Worm (Caenorhabditis elegans) whole organism, late embryonic: ENCODE results near the gene C33F10.11.
A peak's percentile ranks its signal among the peaks of the same experiment; 100 is the strongest.

Source experiments
- C08G9.2 ChIP-seq: sonication (generic microtip); optimal IDR thresholded peaks from 2 replicates; lab custom pipeline; 2016; ENCODE audit warnings: mild to moderate bottlenecking, missing genetic modification characterization, moderate library complexity, missing compliant biosample characterization
- C38D4.7 ChIP-seq: fragments of 200-800 bp; sonication (Bioruptor generic); optimal IDR thresholded peaks from 2 replicates; lab custom pipeline; 2018; ENCODE audit warnings: mild to moderate bottlenecking, missing genetic modification characterization, moderate library complexity, missing compliant biosample characterization
- K02D7.2 ChIP-seq: sonication (generic microtip); optimal IDR thresholded peaks from 2 replicates; lab custom pipeline; 2017; ENCODE audit warnings: mild to moderate bottlenecking, missing genetic modification characterization, missing compliant biosample characterization
- Y22D7AL.16 ChIP-seq: sonication (generic microtip); optimal IDR thresholded peaks from 2 replicates; lab custom pipeline; 2016; ENCODE audit warnings: missing genetic modification characterization, missing compliant biosample characterization
- ahr-1 ChIP-seq: sonication (generic microtip); optimal IDR thresholded peaks from 2 replicates; lab custom pipeline; 2016; ENCODE audit warnings: missing genetic modification characterization, missing compliant biosample characterization
- ceh-14 ChIP-seq: sonication (generic microtip); optimal IDR thresholded peaks from 2 replicates; lab custom pipeline; 2016; ENCODE audit warnings: missing genotype, missing genetic modification characterization, missing compliant biosample characterization
- ceh-18 ChIP-seq: sonication (generic microtip); optimal IDR thresholded peaks from 2 replicates; lab custom pipeline; 2016; ENCODE audit warnings: missing genetic modification characterization, missing compliant biosample characterization
- ceh-2 ChIP-seq: sonication (generic microtip); optimal IDR thresholded peaks from 2 replicates; lab custom pipeline; 2016; ENCODE audit warnings: missing genotype, missing genetic modification characterization, missing compliant biosample characterization
- ceh-22 ChIP-seq: sonication (generic microtip); optimal IDR thresholded peaks from 2 replicates; lab custom pipeline; 2017; ENCODE audit warnings: missing biosample characterization, missing genetic modification characterization
- ceh-24 ChIP-seq: sonication (generic microtip); optimal IDR thresholded peaks from 2 replicates; lab custom pipeline; 2016; ENCODE audit warnings: mild to moderate bottlenecking, missing genetic modification characterization, missing compliant biosample characterization
- ceh-30 ChIP-seq: fragments of 150-350 bp; optimal IDR thresholded peaks from 2 replicates; lab custom pipeline; 2014; ENCODE audit warnings: missing biosample characterization, missing genetic modification characterization
- ceh-31 ChIP-seq: sonication (generic microtip); optimal IDR thresholded peaks from 2 replicates; lab custom pipeline; 2016; ENCODE audit warnings: missing genetic modification characterization, missing compliant biosample characterization
- ceh-45 ChIP-seq: fragments of 200-800 bp; sonication (Bioruptor generic); IDR thresholded peaks from 2 replicates; pipeline ENCODE4 v1.3.6; 2022; ENCODE audit warnings: missing genetic modification reagents, missing genetic modification characterization, missing compliant biosample characterization
- ceh-48 ChIP-seq: sonication (generic microtip); optimal IDR thresholded peaks from 2 replicates; lab custom pipeline; 2016; ENCODE audit warnings: missing genetic modification characterization, inconsistent platforms, missing compliant biosample characterization
- che-1 ChIP-seq: sonication (generic microtip); optimal IDR thresholded peaks from 2 replicates; lab custom pipeline; 2016; ENCODE audit warnings: mild to moderate bottlenecking, missing genetic modification characterization, missing compliant biosample characterization
- dmd-4 ChIP-seq: sonication (generic microtip); optimal IDR thresholded peaks from 2 replicates; lab custom pipeline; 2016; ENCODE audit warnings: borderline replicate concordance, missing genetic modification characterization, missing compliant biosample characterization
- dve-1 ChIP-seq: sonication (generic microtip); optimal IDR thresholded peaks from 2 replicates; lab custom pipeline; 2017; ENCODE audit warnings: antibody characterized with exemption, mild to moderate bottlenecking, missing genetic modification characterization, missing compliant biosample characterization
- elt-2 ChIP-seq: sonication (generic microtip); optimal IDR thresholded peaks from 2 replicates; lab custom pipeline; 2016; ENCODE audit warnings: missing genetic modification reagents, missing genetic modification characterization, missing compliant biosample characterization
- ets-4 ChIP-seq: sonication (generic microtip); optimal IDR thresholded peaks from 2 replicates; lab custom pipeline; 2016; ENCODE audit warnings: missing genetic modification characterization, missing compliant biosample characterization
- fkh-6 ChIP-seq: sonication (generic microtip); optimal IDR thresholded peaks from 2 replicates; lab custom pipeline; 2016; ENCODE audit warnings: missing genetic modification characterization, missing compliant biosample characterization
- hlh-13 ChIP-seq: fragments of 200-800 bp; sonication (Bioruptor generic); optimal IDR thresholded peaks from 2 replicates; lab custom pipeline; 2018; ENCODE audit warnings: mild to moderate bottlenecking, missing genetic modification characterization, missing compliant biosample characterization
- hlh-15 ChIP-seq: sonication (generic microtip); optimal IDR thresholded peaks from 2 replicates; lab custom pipeline; 2016; ENCODE audit warnings: missing genetic modification characterization, missing compliant biosample characterization
- hlh-6 ChIP-seq: sonication (generic microtip); optimal IDR thresholded peaks from 2 replicates; lab custom pipeline; 2016; ENCODE audit warnings: missing genotype, missing genetic modification characterization, missing compliant biosample characterization
- lin-11 ChIP-seq: fragments of 200-800 bp; sonication (Bioruptor generic); optimal IDR thresholded peaks from 2 replicates; lab custom pipeline; 2018; ENCODE audit warnings: mild to moderate bottlenecking, missing genetic modification characterization, missing compliant biosample characterization
- madf-2 ChIP-seq: sonication (generic microtip); optimal IDR thresholded peaks from 2 replicates; lab custom pipeline; 2017; ENCODE audit warnings: missing genetic modification characterization, missing compliant biosample characterization
- mec-3 ChIP-seq: sonication (generic microtip); optimal IDR thresholded peaks from 2 replicates; lab custom pipeline; 2016; ENCODE audit warnings: borderline replicate concordance, missing genetic modification characterization, missing compliant biosample characterization
- nhr-11 ChIP-seq: fragments of 150-350 bp; optimal IDR thresholded peaks from 2 replicates; lab custom pipeline; 2014; ENCODE audit warnings: missing biosample characterization, missing genetic modification characterization
- nhr-232 ChIP-seq: sonication (generic microtip); optimal IDR thresholded peaks from 2 replicates; lab custom pipeline; 2016; ENCODE audit warnings: missing genetic modification characterization, missing compliant biosample characterization
- odd-2 ChIP-seq: sonication (generic microtip); optimal IDR thresholded peaks from 2 replicates; lab custom pipeline; 2017; ENCODE audit warnings: antibody characterized with exemption, mild to moderate bottlenecking, missing genetic modification characterization, missing compliant biosample characterization
- pag-3 ChIP-seq: sonication (generic microtip); optimal IDR thresholded peaks from 2 replicates; lab custom pipeline; 2016; ENCODE audit warnings: missing compliant biosample characterization, missing genetic modification characterization, borderline replicate concordance
- pax-1 ChIP-seq: fragments of 150-350 bp; optimal IDR thresholded peaks from 2 replicates; lab custom pipeline; 2014; ENCODE audit warnings: missing biosample characterization, missing genetic modification characterization
- pqm-1 ChIP-seq: sonication (generic microtip); optimal IDR thresholded peaks from 2 replicates; lab custom pipeline; 2016; ENCODE audit warnings: missing genetic modification characterization, missing compliant biosample characterization
- pros-1 ChIP-seq: fragments of 150-350 bp; optimal IDR thresholded peaks from 2 replicates; lab custom pipeline; 2014; ENCODE audit warnings: missing biosample characterization, missing genetic modification reagents, missing genetic modification characterization
- ref-2 ChIP-seq: sonication (generic microtip); optimal IDR thresholded peaks from 2 replicates; lab custom pipeline; 2016; ENCODE audit warnings: missing genetic modification characterization, missing compliant biosample characterization
- rnt-1 ChIP-seq: sonication (generic microtip); optimal IDR thresholded peaks from 2 replicates; lab custom pipeline; 2016; ENCODE audit warnings: missing genetic modification characterization, missing compliant biosample characterization
- sdc-2 ChIP-seq: sonication (generic microtip); optimal IDR thresholded peaks from 2 replicates; lab custom pipeline; 2016; ENCODE audit warnings: missing genotype, missing genetic modification characterization, missing compliant biosample characterization
- unc-42 ChIP-seq: sonication (generic microtip); optimal IDR thresholded peaks from 2 replicates; lab custom pipeline; 2016; ENCODE audit warnings: missing genotype, missing genetic modification characterization, missing compliant biosample characterization
- unc-86 ChIP-seq: sonication (generic microtip); optimal IDR thresholded peaks from 2 replicates; lab custom pipeline; 2016; ENCODE audit warnings: missing genetic modification characterization, missing compliant biosample characterization
- zip-5 ChIP-seq: sonication (generic microtip); optimal IDR thresholded peaks from 2 replicates; lab custom pipeline; 2016; ENCODE audit warnings: missing genetic modification characterization, missing compliant biosample characterization
- ztf-16 ChIP-seq: sonication (generic microtip); optimal IDR thresholded peaks from 2 replicates; lab custom pipeline; 2017; ENCODE audit warnings: missing genetic modification characterization, missing compliant biosample characterization

C33F10.11 gene

ce11 chrII:4791272-4791671, 43.4 kb downstream of the C33F10.11 start, which contains the start of gene F26G1.1 (continued):
- TF ChIP-seq ceh-48 (tag; lab: Kevin White, UChicago), result no peak
- peak; percentile 43 for TF ChIP-seq ztf-16 (tag; lab: Kevin White, UChicago)
- peak; percentile 73 for TF ChIP-seq ahr-1 (tag; lab: Kevin White, UChicago)
- peak; percentile 72 for TF ChIP-seq ref-2 (tag; lab: Kevin White, UChicago)
- peak; percentile 93 for TF ChIP-seq C08G9.2 (tag; lab: Kevin White, UChicago)
- no peak for TF ChIP-seq ceh-45
- TF ChIP-seq ceh-22 (tag; lab: Kevin White, UChicago), result no peak
- TF ChIP-seq dmd-4 (tag; lab: Kevin White, UChicago), result no peak
- TF ChIP-seq zip-5 (tag; lab: Kevin White, UChicago), result peak; percentile 83
- TF ChIP-seq pax-1 (tag; lab: Kevin White, UChicago), result no peak
- no peak for TF ChIP-seq ceh-18 (tag; lab: Kevin White, UChicago)
- TF ChIP-seq pqm-1 (tag; lab: Kevin White, UChicago), result no peak
- no peak for TF ChIP-seq unc-86 (tag; lab: Kevin White, UChicago)
- peak; percentile 10 for TF ChIP-seq unc-42 (tag; lab: Kevin White, UChicago)
- TF ChIP-seq ceh-14 (tag; lab: Kevin White, UChicago), result peak; percentile 83
- no peak for TF ChIP-seq K02D7.2 (tag; lab: Kevin White, UChicago)
- no peak for TF ChIP-seq ceh-24 (tag; lab: Kevin White, UChicago)
- no peak for TF ChIP-seq ceh-30 (tag; lab: Kevin White, UChicago)
- TF ChIP-seq rnt-1 (tag; lab: Kevin White, UChicago), result peak; percentile 12
- TF ChIP-seq elt-2, result peak; percentile 97
- TF ChIP-seq odd-2, result no peak

ce11 chrII:4790687-4791086, 44.0 kb downstream of the C33F10.11 start:
- TF ChIP-seq lin-11 (tag; lab: Kevin White, UChicago) (no peak), odd-2 (no peak), zip-5 (tag; lab: Kevin White, UChicago) (no peak), ets-4 (tag; lab: Kevin White, UChicago) (no peak), nhr-232 (no peak), K02D7.2 (tag; lab: Kevin White, UChicago) (no peak), rnt-1 (tag; lab: Kevin White, UChicago) (no peak)
- TF ChIP-seq, all 69 proteins: peak for 0

ce11 chrII:4789835-4790343, 44.8 kb downstream of the C33F10.11 start, which contains the start of gene F26G1.15:
TSS of gene F26G1.15 (plus strand) at chrII:4790293.
- TF ChIP-seq hlh-6 (tag; lab: Kevin White, UChicago) (no peak), madf-2 (tag; lab: Kevin White, UChicago) (no peak), che-1 (tag; lab: Kevin White, UChicago) (no peak), ceh-2 (tag; lab: Kevin White, UChicago) (no peak), pros-1 (tag; lab: Kevin White, UChicago) (no peak), mec-3 (tag; lab: Kevin White, UChicago) (no peak), nhr-11 (no peak), hlh-13 (GFP tag; lab: Kevin White, UChicago) (no peak), ceh-22 (tag; lab: Kevin White, UChicago) (no peak), hlh-15 (tag; lab: Kevin White, UChicago) (no peak), C38D4.7 (GFP tag; lab: Kevin White, UChicago) (no peak), dve-1 (no peak), rnt-1 (tag; lab: Kevin White, UChicago) (no peak), nhr-232 (no peak), ceh-31 (no peak), fkh-6 (tag; lab: Kevin White, UChicago) (no peak), pag-3 (tag; lab: Kevin White, UChicago) (no peak), ztf-16 (tag; lab: Kevin White, UChicago) (no peak), sdc-2 (tag; lab: Kevin White, UChicago) (no peak), Y22D7AL.16 (tag; lab: Kevin White, UChicago) (no peak)
